Fruit fly (Drosophila melanogaster): ENCODE measurements around the gene lush.

DNA sequence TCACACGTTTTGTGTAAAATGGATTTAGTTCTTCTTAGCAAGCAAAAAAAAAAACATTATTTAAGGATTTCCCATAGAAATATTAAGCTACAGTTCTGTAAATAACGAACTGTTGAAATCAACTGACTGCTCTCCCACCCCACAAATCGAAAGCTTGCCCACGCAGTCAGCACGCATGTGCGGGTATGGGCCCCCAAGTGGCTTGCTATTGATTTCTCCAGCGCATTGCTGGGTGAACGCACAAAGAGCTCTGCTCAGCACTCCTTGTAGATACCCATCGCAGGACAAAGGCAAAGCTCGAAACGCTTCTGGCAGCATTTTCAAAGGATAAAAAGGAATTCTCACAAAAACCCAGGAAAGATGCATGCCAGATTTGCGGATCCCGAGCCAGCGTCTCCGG lies 4.5 kb downstream of the lush start, which contains the start of gene CG9368:
- TF ChIP-seq fd102C (GFP tag; optimal IDR thresholded peaks at IDR 0.05) (no peak), bigmax (GFP tag; optimal IDR thresholded peaks at IDR 0.05) (no peak), CG33557 (GFP tag; optimal IDR thresholded peaks at IDR 0.05) (no peak), unc-4 (GFP tag; IDR thresholded peaks at IDR 0.05; ENCODE audit: partially characterized antibody) (no peak), CG9727 (GFP tag; optimal IDR thresholded peaks at IDR 0.05) (no peak), bowl (GFP tag; IDR thresholded peaks at IDR 0.05) (no peak), onecut (GFP tag; IDR thresholded peaks at IDR 0.05) (peak; percentile 100), Lpt (GFP tag; optimal IDR thresholded peaks at IDR 0.05) (no peak)
